Fruit fly (Drosophila melanogaster) whole organism, embryonic: ENCODE results near the gene bor.

ENCODE experiments used
- Adf1 ChIP-seq: fragments of 200-800 bp; sonication (Bioruptor generic); IDR thresholded peaks from 2 replicates; pipeline ENCODE4 v1.3.6; 2022; ENCODE audit warnings: missing biosample characterization, missing genetic modification characterization
- Blimp-1 ChIP-seq: fragments of 200-800 bp; sonication (Bioruptor generic); optimal IDR thresholded peaks from 3 replicates; lab custom pipeline; 2018; ENCODE audit warnings: missing biosample characterization, missing genetic modification characterization, mild to moderate bottlenecking, moderate library complexity, missing genetic modification reagents
- CG10274 ChIP-seq: fragments of 200-800 bp; sonication (Bioruptor generic); optimal IDR thresholded peaks from 3 replicates; lab custom pipeline; 2017; ENCODE audit warnings: missing biosample characterization, mild to moderate bottlenecking, missing genetic modification characterization
- CG10654 ChIP-seq: fragments of 200-800 bp; sonication (Bioruptor generic); optimal IDR thresholded peaks from 2 replicates; lab custom pipeline; 2016; ENCODE audit warnings: missing biosample characterization, missing genetic modification characterization
- CG12219 ChIP-seq: fragments of 200-800 bp; sonication (Bioruptor generic); optimal IDR thresholded peaks from 3 replicates; lab custom pipeline; 2018; ENCODE audit warnings: missing biosample characterization, mild to moderate bottlenecking, missing genetic modification characterization
- CG1233 ChIP-seq: fragments of 200-800 bp; sonication (Bioruptor generic); optimal IDR thresholded peaks from 4 replicates; lab custom pipeline; 2018; ENCODE audit warnings: missing biosample characterization, mild to moderate bottlenecking, missing genetic modification characterization
- CG13424 ChIP-seq: fragments of 200-800 bp; sonication (Bioruptor generic); optimal IDR thresholded peaks from 2 replicates; lab custom pipeline; 2019; ENCODE audit warnings: missing biosample characterization, mild to moderate bottlenecking, missing genetic modification characterization, moderate library complexity
- CG13775 ChIP-seq: fragments of 200-800 bp; sonication (Bioruptor generic); optimal IDR thresholded peaks from 3 replicates; lab custom pipeline; 2017; ENCODE audit warnings: missing biosample characterization, mild to moderate bottlenecking, missing genetic modification characterization
- CG14050 ChIP-seq: fragments of 200-800 bp; sonication (Bioruptor generic); IDR thresholded peaks from 3 replicates; pipeline ENCODE4 v1.3.6; 2022; ENCODE audit warnings: missing biosample characterization, missing genetic modification characterization
- CG14441 ChIP-seq: fragments of 200-800 bp; sonication (Bioruptor generic); IDR thresholded peaks from 2 replicates; pipeline ENCODE4 v1.3.6; 2022; ENCODE audit warnings: missing biosample characterization, missing genetic modification characterization
- CG14667 ChIP-seq: fragments of 200-800 bp; sonication (Bioruptor generic); IDR thresholded peaks from 2 replicates; pipeline ENCODE4 v1.3.6; 2022; ENCODE audit warnings: missing biosample characterization, missing genetic modification characterization
- CG14965 ChIP-seq: fragments of 200-800 bp; sonication (Bioruptor generic); optimal IDR thresholded peaks from 2 replicates; lab custom pipeline; 2016; ENCODE audit warnings: missing biosample characterization, missing genetic modification characterization, borderline replicate concordance
- CG15514 ChIP-seq: fragments of 200-800 bp; sonication (Bioruptor generic); optimal IDR thresholded peaks from 3 replicates; lab custom pipeline; 2017; ENCODE audit warnings: missing biosample characterization, missing genetic modification characterization, mild to moderate bottlenecking, moderate library complexity, missing genetic modification reagents
- CG17186 ChIP-seq: fragments of 200-800 bp; sonication (Bioruptor generic); optimal IDR thresholded peaks from 3 replicates; lab custom pipeline; 2017; ENCODE audit warnings: missing biosample characterization, missing genetic modification reagents, missing genetic modification characterization
- CG17359 ChIP-seq: fragments of 200-800 bp; sonication (Bioruptor generic); optimal IDR thresholded peaks from 3 replicates; lab custom pipeline; 2018; ENCODE audit warnings: missing biosample characterization, mild to moderate bottlenecking, missing genetic modification characterization, moderate library complexity
- CG18011 ChIP-seq: fragments of 200-800 bp; sonication (Bioruptor generic); optimal IDR thresholded peaks from 2 replicates; lab custom pipeline; 2017; ENCODE audit warnings: missing biosample characterization, missing genetic modification characterization, mild to moderate bottlenecking, moderate library complexity, missing genotype
- CG1832 ChIP-seq: fragments of 200-800 bp; sonication (Bioruptor generic); optimal IDR thresholded peaks from 2 replicates; lab custom pipeline; 2017; ENCODE audit warnings: missing biosample characterization, mild to moderate bottlenecking, missing genetic modification characterization, inconsistent platforms
- CG18764 ChIP-seq: fragments of 200-800 bp; sonication (Bioruptor generic); optimal IDR thresholded peaks from 3 replicates; lab custom pipeline; 2016; ENCODE audit warnings: missing biosample characterization, missing genetic modification characterization
- CG2199 ChIP-seq: fragments of 200-800 bp; sonication (Bioruptor generic); IDR thresholded peaks from 3 replicates; pipeline ENCODE4 v1.3.6; 2022; ENCODE audit warnings: missing biosample characterization, missing genetic modification characterization
- CG2678 ChIP-seq: fragments of 200-800 bp; sonication (Bioruptor generic); optimal IDR thresholded peaks from 3 replicates; lab custom pipeline; 2019; ENCODE audit warnings: missing biosample characterization, mild to moderate bottlenecking, missing genetic modification characterization, moderate library complexity
- CG30403 ChIP-seq: fragments of 200-800 bp; sonication (Bioruptor generic); optimal IDR thresholded peaks from 3 replicates; lab custom pipeline; 2016; ENCODE audit warnings: missing biosample characterization, missing genetic modification characterization
- CG32767 ChIP-seq: fragments of 200-800 bp; sonication (Bioruptor generic); IDR thresholded peaks from 2 replicates; pipeline ENCODE4 v1.3.6; 2022; ENCODE audit warnings: missing biosample characterization, missing genetic modification characterization
- CG3407 ChIP-seq: fragments of 200-800 bp; sonication (Bioruptor generic); optimal IDR thresholded peaks from 2 replicates; lab custom pipeline; 2018; ENCODE audit warnings: missing biosample characterization, mild to moderate bottlenecking, missing genetic modification characterization
- CG4424 ChIP-seq: fragments of 200-800 bp; sonication (Bioruptor generic); optimal IDR thresholded peaks from 3 replicates; lab custom pipeline; 2016; ENCODE audit warnings: missing biosample characterization, missing genetic modification characterization
- CG6654 ChIP-seq: fragments of 200-800 bp; sonication (Bioruptor generic); optimal IDR thresholded peaks from 2 replicates; lab custom pipeline; 2017; ENCODE audit warnings: missing biosample characterization, mild to moderate bottlenecking, missing genetic modification characterization
- CG6689 ChIP-seq: fragments of 200-800 bp; sonication (Bioruptor generic); IDR thresholded peaks from 2 replicates; pipeline ENCODE4 v1.3.6; 2022; ENCODE audit warnings: missing biosample characterization, missing genetic modification characterization
- CG8290 ChIP-seq, 3 experiments: fragments of 200-800 bp; sonication (Bioruptor generic); optimal IDR thresholded peaks; 2 replicates each; lab custom pipeline; 2016 to 2019; ENCODE audit warnings: missing biosample characterization in 3 of 3, missing genetic modification characterization in 3 of 3, mild to moderate bottlenecking in 2 of 3, moderate library complexity in 1 of 3
- CG9437 ChIP-seq: fragments of 200-800 bp; sonication (Bioruptor generic); optimal IDR thresholded peaks from 2 replicates; lab custom pipeline; 2018; ENCODE audit warnings: missing biosample characterization, mild to moderate bottlenecking, missing genetic modification characterization
- D19B ChIP-seq: fragments of 200-800 bp; sonication (Bioruptor generic); optimal IDR thresholded peaks from 2 replicates; lab custom pipeline; 2017; ENCODE audit warnings: missing biosample characterization, mild to moderate bottlenecking, missing genetic modification characterization
- Dip3 ChIP-seq: fragments of 200-800 bp; sonication (Bioruptor generic); optimal IDR thresholded peaks from 3 replicates; lab custom pipeline; 2016; ENCODE audit warnings: missing biosample characterization, missing genetic modification characterization
- Doc2 ChIP-seq: fragments of 200-800 bp; sonication (Bioruptor generic); IDR thresholded peaks from 2 replicates; pipeline ENCODE4 v1.3.6; 2022; ENCODE audit warnings: missing biosample characterization, missing genetic modification characterization
- Ets65A ChIP-seq: fragments of 200-800 bp; sonication (Bioruptor generic); peaks from one replicate; lab custom pipeline; 2016; ENCODE audit warnings: missing biosample characterization, missing genetic modification characterization
- HLH4C ChIP-seq: fragments of 200-800 bp; sonication (Bioruptor generic); IDR thresholded peaks from 3 replicates; pipeline ENCODE4 v1.3.6; 2022; ENCODE audit warnings: missing biosample characterization, missing genetic modification characterization; ENCODE audit not compliant: partially characterized antibody
- Hey ChIP-seq: fragments of 200-800 bp; sonication (Bioruptor generic); optimal IDR thresholded peaks from 3 replicates; lab custom pipeline; 2018; ENCODE audit warnings: missing biosample characterization, mild to moderate bottlenecking, missing genetic modification characterization
- Ptx1 ChIP-seq: fragments of 200-800 bp; sonication (Bioruptor generic); IDR thresholded peaks from 2 replicates; pipeline ENCODE4 v1.3.6; 2022; ENCODE audit warnings: missing biosample characterization, missing genetic modification characterization
- Ravus ChIP-seq: fragments of 200-800 bp; sonication (Bioruptor generic); IDR thresholded peaks from 2 replicates; pipeline ENCODE4 v1.3.6; 2022; ENCODE audit warnings: missing biosample characterization, missing genetic modification characterization
- Usf ChIP-seq: fragments of 200-800 bp; sonication (Bioruptor generic); optimal IDR thresholded peaks from 2 replicates; lab custom pipeline; 2017; ENCODE audit warnings: missing genotype, missing biosample characterization, missing genetic modification characterization
- Xrp1 ChIP-seq: fragments of 200-800 bp; sonication (Bioruptor generic); IDR thresholded peaks from 2 replicates; pipeline ENCODE4 v1.3.6; 2022; ENCODE audit warnings: missing biosample characterization, missing genetic modification characterization
- abd-A ChIP-seq: fragments of 200-800 bp; sonication (Bioruptor generic); optimal IDR thresholded peaks from 3 replicates; lab custom pipeline; 2019; ENCODE audit warnings: missing biosample characterization, mild to moderate bottlenecking, missing genetic modification characterization, moderate library complexity
- chinmo ChIP-seq: fragments of 200-800 bp; sonication (Bioruptor generic); IDR thresholded peaks from 4 replicates; pipeline ENCODE4 v1.3.6; 2022; ENCODE audit warnings: missing biosample characterization, missing genetic modification characterization; ENCODE audit not compliant: partially characterized antibody
- dm ChIP-seq: fragments of 200-800 bp; sonication (Bioruptor generic); optimal IDR thresholded peaks from 3 replicates; lab custom pipeline; 2016; ENCODE audit warnings: missing biosample characterization, missing genetic modification characterization
- dmrt99B ChIP-seq: fragments of 200-800 bp; sonication (Bioruptor generic); optimal IDR thresholded peaks from 2 replicates; lab custom pipeline; 2018; ENCODE audit warnings: missing biosample characterization, mild to moderate bottlenecking, missing genetic modification characterization, moderate library complexity
- en ChIP-seq: fragments of 200-800 bp; sonication (Bioruptor generic); optimal IDR thresholded peaks from 2 replicates; lab custom pipeline; 2016; ENCODE audit warnings: missing biosample characterization, missing genetic modification characterization
- gce ChIP-seq: fragments of 200-800 bp; sonication (Bioruptor generic); IDR thresholded peaks from 3 replicates; pipeline ENCODE4 v1.3.6; 2022; ENCODE audit warnings: missing biosample characterization, missing genetic modification characterization
- pnt ChIP-seq: fragments of 200-800 bp; sonication (Bioruptor generic); optimal IDR thresholded peaks from 3 replicates; lab custom pipeline; 2016; ENCODE audit warnings: missing biosample characterization, missing genetic modification characterization
- psq ChIP-seq: fragments of 200-800 bp; sonication (Bioruptor generic); optimal IDR thresholded peaks from 2 replicates; lab custom pipeline; 2017; ENCODE audit warnings: missing biosample characterization, missing genetic modification characterization
- seq ChIP-seq: fragments of 200-800 bp; sonication (Bioruptor generic); IDR thresholded peaks from 2 replicates; pipeline ENCODE4 v1.3.6; 2022; ENCODE audit warnings: missing biosample characterization, missing genetic modification characterization
- sim ChIP-seq: fragments of 200-800 bp; sonication (Bioruptor generic); IDR thresholded peaks from 2 replicates; pipeline ENCODE4 v1.3.6; 2022; ENCODE audit warnings: missing biosample characterization, missing genetic modification characterization
- slou ChIP-seq: fragments of 200-800 bp; sonication (Bioruptor generic); optimal IDR thresholded peaks from 3 replicates; lab custom pipeline; 2016; ENCODE audit warnings: missing biosample characterization, missing genetic modification characterization
- tin ChIP-seq: fragments of 200-800 bp; sonication (Bioruptor generic); optimal IDR thresholded peaks from 3 replicates; lab custom pipeline; 2016; ENCODE audit warnings: missing biosample characterization, missing genetic modification characterization
- tio ChIP-seq: fragments of 200-800 bp; sonication (Bioruptor generic); optimal IDR thresholded peaks from 2 replicates; lab custom pipeline; 2017; ENCODE audit warnings: missing biosample characterization, missing genetic modification characterization, inconsistent platforms
- vfl ChIP-seq: fragments of 200-800 bp; sonication (Bioruptor generic); optimal IDR thresholded peaks from 2 replicates; lab custom pipeline; 2016; ENCODE audit warnings: missing biosample characterization, missing genetic modification characterization

The bor gene

dm6 chr3R:16241822-16242221 is 22.1 kb downstream of the bor start (continued):
- TF ChIP-seq CG8290 (GFP tag; optimal IDR thresholded peaks at IDR 0.05; lab: Kevin White, UChicago) (no peak), CG8290 (tag; optimal IDR thresholded peaks at IDR 0.05; lab: Kevin White, UChicago) (no peak), CG18011 (GFP tag; lab: Kevin White, UChicago) (no peak), CG12219 (GFP tag; lab: Kevin White, UChicago) (no peak), CG13775 (GFP tag; lab: Kevin White, UChicago) (peak; percentile 41), CG15514 (GFP tag; lab: Kevin White, UChicago) (no peak), HLH4C (GFP tag; lab: Robert Waterston, UW) (no peak), CG17359 (tag; lab: Kevin White, UChicago) (no peak), slou (peak; percentile 16), chinmo (GFP tag; lab: Robert Waterston, UW) (no peak), CG1832 (no peak), psq (no peak), Dip3 (GFP tag; lab: Kevin White, UChicago) (no peak), CG14050 (GFP tag; lab: Robert Waterston, UW) (no peak), CG14965 (no peak), CG2199 (GFP tag; lab: Robert Waterston, UW) (no peak), CG3407 (GFP tag; lab: Kevin White, UChicago) (no peak), pnt (GFP tag; lab: Kevin White, UChicago) (no peak), vfl (GFP tag; lab: Kevin White, UChicago) (no peak), CG2678 (tag; lab: Kevin White, UChicago) (peak; percentile 56), Ravus (no peak), Ptx1 (GFP tag; lab: Robert Waterston, UW) (no peak), dm (GFP tag; lab: Kevin White, UChicago) (no peak), CG10654 (no peak), Blimp-1 (GFP tag; lab: Kevin White, UChicago) (no peak), CG14667 (GFP tag; lab: Robert Waterston, UW) (no peak), Ets65A (no peak), tio (GFP tag; lab: Kevin White, UChicago) (peak; percentile 73), abd-A (tag; lab: Kevin White, UChicago) (no peak), sim (GFP tag; lab: Robert Waterston, UW) (no peak), Usf (GFP tag; lab: Kevin White, UChicago) (peak; percentile 31), en (GFP tag; lab: Kevin White, UChicago) (no peak), CG6654 (GFP tag; lab: Kevin White, UChicago) (no peak), dmrt99B (tag; lab: Kevin White, UChicago) (peak; percentile 3), Hey (tag; lab: Kevin White, UChicago) (no peak), CG30403 (GFP tag; lab: Kevin White, UChicago) (peak; percentile 68), Xrp1 (no peak), Doc2 (GFP tag; lab: Robert Waterston, UW) (no peak), tin (GFP tag; lab: Kevin White, UChicago) (no peak), seq (GFP tag; lab: Robert Waterston, UW) (no peak), Adf1 (no peak), CG18764 (GFP tag; lab: Kevin White, UChicago) (no peak), CG1233 (GFP tag; lab: Kevin White, UChicago) (no peak), gce (no peak), CG32767 (GFP tag; lab: Robert Waterston, UW) (no peak), CG13424 (tag; lab: Kevin White, UChicago) (peak; percentile 13), CG4424 (GFP tag; lab: Kevin White, UChicago) (peak; percentile 53), CG14441 (GFP tag; lab: Robert Waterston, UW) (no peak), D19B (peak; percentile 26), CG17186 (GFP tag; lab: Kevin White, UChicago) (no peak), CG6689 (GFP tag; lab: Robert Waterston, UW) (no peak), CG10274 (GFP tag; lab: Kevin White, UChicago) (peak; percentile 37), CG9437 (GFP tag; lab: Kevin White, UChicago) (peak; percentile 68)
